ENCODE assay signal across 2 fruit fly cellular contexts in genomic region chr3L:15816143-15816487, dm6.
A peak's percentile ranks its signal among the peaks of the same experiment; 100 is the strongest.
TF ChIP-seq lines count a peak whose summit lies in the region.

Gene fwe (minus strand): TSS chr3L:15816410.

- no peak for TF ChIP-seq CTCF in whole organism, embryonic (GFP tag; optimal IDR thresholded peaks at IDR 0.05; lab: Kevin White, UChicago)

TF ChIP-seq in whole organism, adult, 20 proteins besides CTCF, POLR2A, EP300 and RAD21:
- TF ChIP-seq CG33017 (tag; optimal IDR thresholded peaks at IDR 0.05; lab: Kevin White, UChicago) (no peak), kay (GFP tag; lab: Kevin White, UChicago; ENCODE audit: borderline replicate concordance) (no peak), Clk (GFP tag; optimal IDR thresholded peaks at IDR 0.05; lab: Kevin White, UChicago) (no peak), bab1 (GFP tag; optimal IDR thresholded peaks at IDR 0.05; lab: Kevin White, UChicago) (peak; percentile 46), Crg-1 (GFP tag; optimal IDR thresholded peaks at IDR 0.05; lab: Kevin White, UChicago) (no peak), CG12768 (GFP tag; optimal IDR thresholded peaks at IDR 0.05; lab: Kevin White, UChicago) (no peak), toe (GFP tag; optimal IDR thresholded peaks at IDR 0.05; lab: Kevin White, UChicago) (no peak), CG14711 (tag; optimal IDR thresholded peaks at IDR 0.05; lab: Kevin White, UChicago) (no peak), CG5204 (GFP tag; optimal IDR thresholded peaks at IDR 0.05; lab: Kevin White, UChicago) (no peak), cic (GFP tag; optimal IDR thresholded peaks at IDR 0.05; lab: Kevin White, UChicago) (no peak), CG11617 (GFP tag; optimal IDR thresholded peaks at IDR 0.05; lab: Kevin White, UChicago) (no peak), tj (GFP tag; optimal IDR thresholded peaks at IDR 0.05; lab: Kevin White, UChicago) (peak; percentile 73), CG7101 (tag; optimal IDR thresholded peaks at IDR 0.05; lab: Kevin White, UChicago) (no peak), Mnt (GFP tag; optimal IDR thresholded peaks at IDR 0.05; lab: Kevin White, UChicago) (peak; percentile 9), CG7045 (GFP tag; optimal IDR thresholded peaks at IDR 0.05; lab: Kevin White, UChicago) (no peak), Hr96 (GFP tag; optimal IDR thresholded peaks at IDR 0.05; lab: Kevin White, UChicago) (no peak), ovo (GFP tag; optimal IDR thresholded peaks at IDR 0.05; lab: Kevin White, UChicago) (no peak), pad (GFP tag; optimal IDR thresholded peaks at IDR 0.05; lab: Kevin White, UChicago) (no peak)

TF ChIP-seq in whole organism, embryonic, 481 proteins besides CTCF, POLR2A, EP300 and RAD21 (continues in another document):
- no peak for TF ChIP-seq CG18476 (GFP tag; optimal IDR thresholded peaks at IDR 0.05; lab: Kevin White, UChicago)
- no peak for TF ChIP-seq cato (GFP tag; optimal IDR thresholded peaks at IDR 0.05; lab: Kevin White, UChicago; ENCODE audit: borderline replicate concordance)
- no peak for TF ChIP-seq CG6175 (GFP tag; IDR thresholded peaks at IDR 0.05; lab: Robert Waterston, UW)
- TF ChIP-seq TFAM (GFP tag; optimal IDR thresholded peaks at IDR 0.05; lab: Kevin White, UChicago), result no peak
- TF ChIP-seq CG17568 (GFP tag; optimal IDR thresholded peaks at IDR 0.05; lab: Kevin White, UChicago), result no peak
- no peak for TF ChIP-seq ap (GFP tag; IDR thresholded peaks at IDR 0.05; lab: Robert Waterston, UW)
- TF ChIP-seq prd (optimal IDR thresholded peaks at IDR 0.05; lab: Kevin White, UChicago), result no peak
- TF ChIP-seq prd (GFP tag; IDR thresholded peaks at IDR 0.05; lab: Robert Waterston, UW), result no peak
- TF ChIP-seq amos (GFP tag; IDR thresholded peaks at IDR 0.05; lab: Robert Waterston, UW; ENCODE audit: partially characterized antibody), result peak; percentile 88
- no peak; the same call in none of the 3 replicates for TF ChIP-seq HLH4C (GFP tag; IDR thresholded peaks at IDR 0.05; lab: Robert Waterston, UW; ENCODE audit: partially characterized antibody)
- TF ChIP-seq CG6765 (GFP tag; optimal IDR thresholded peaks at IDR 0.05; lab: Kevin White, UChicago), result no peak
- no peak for TF ChIP-seq ara (GFP tag; IDR thresholded peaks at IDR 0.05; lab: Robert Waterston, UW)
- no peak for TF ChIP-seq H15 (GFP tag; IDR thresholded peaks at IDR 0.05; lab: Robert Waterston, UW)
- TF ChIP-seq Nf-YA (GFP tag; IDR thresholded peaks at IDR 0.05; lab: Robert Waterston, UW), result no peak
- no peak for TF ChIP-seq mam (GFP tag; optimal IDR thresholded peaks at IDR 0.05; lab: Kevin White, UChicago)
- TF ChIP-seq Antp (GFP tag; optimal IDR thresholded peaks at IDR 0.05; lab: Kevin White, UChicago), result no peak
- no peak for TF ChIP-seq rib (GFP tag; IDR thresholded peaks at IDR 0.05; lab: Robert Waterston, UW)
- no peak for TF ChIP-seq CG2712 (tag; optimal IDR thresholded peaks at IDR 0.05; lab: Kevin White, UChicago)
- TF ChIP-seq CG8359 (GFP tag; optimal IDR thresholded peaks at IDR 0.05; lab: Kevin White, UChicago; ENCODE audit: borderline replicate concordance), result no peak
- TF ChIP-seq tna (GFP tag; IDR thresholded peaks at IDR 0.05; lab: Robert Waterston, UW; ENCODE audit: partially characterized antibody), result peak; percentile 61
- no peak for TF ChIP-seq CG9876 (GFP tag; optimal IDR thresholded peaks at IDR 0.05; lab: Kevin White, UChicago)
- no peak for TF ChIP-seq CG5180 (GFP tag; optimal IDR thresholded peaks at IDR 0.05; lab: Kevin White, UChicago)
- peak; percentile 3 for TF ChIP-seq CG1603 (tag; optimal IDR thresholded peaks at IDR 0.05; lab: Kevin White, UChicago)
- TF ChIP-seq hkb (optimal IDR thresholded peaks at IDR 0.05; lab: Kevin White, UChicago), result no peak
- TF ChIP-seq hkb (GFP tag; IDR thresholded peaks at IDR 0.05; lab: Robert Waterston, UW), result no peak
- TF ChIP-seq CG12219 (GFP tag; optimal IDR thresholded peaks at IDR 0.05; lab: Kevin White, UChicago), result no peak
- peak; percentile 40 for TF ChIP-seq CG34224 (GFP tag; IDR thresholded peaks at IDR 0.05; lab: Robert Waterston, UW; ENCODE audit: partially characterized antibody)
- no peak for TF ChIP-seq CG4328 (GFP tag; optimal IDR thresholded peaks at IDR 0.05; lab: Kevin White, UChicago)
- no peak for TF ChIP-seq Dbx (GFP tag; IDR thresholded peaks at IDR 0.05; lab: Robert Waterston, UW)
- TF ChIP-seq CoRest (tag; optimal IDR thresholded peaks at IDR 0.05; lab: Kevin White, UChicago), result no peak
- no peak for TF ChIP-seq CG10654 (GFP tag; optimal IDR thresholded peaks at IDR 0.05; lab: Kevin White, UChicago)
- TF ChIP-seq CG15073 (GFP tag; optimal IDR thresholded peaks at IDR 0.05; lab: Kevin White, UChicago), result no peak
- no peak for TF ChIP-seq CG17328 (GFP tag; IDR thresholded peaks at IDR 0.05; lab: Robert Waterston, UW)
- no peak for TF ChIP-seq Mes4 (GFP tag; optimal IDR thresholded peaks at IDR 0.05; lab: Kevin White, UChicago)
- TF ChIP-seq CG17912 (GFP tag; optimal IDR thresholded peaks at IDR 0.05; lab: Kevin White, UChicago), result no peak
- TF ChIP-seq CG18619 (GFP tag; optimal IDR thresholded peaks at IDR 0.05; lab: Kevin White, UChicago), result no peak
- no peak for TF ChIP-seq CG13424 (tag; optimal IDR thresholded peaks at IDR 0.05; lab: Kevin White, UChicago)
- TF ChIP-seq toy (GFP tag; IDR thresholded peaks at IDR 0.05; lab: Robert Waterston, UW), result no peak
- TF ChIP-seq CG34376 (GFP tag; optimal IDR thresholded peaks at IDR 0.05; lab: Kevin White, UChicago), result no peak
- TF ChIP-seq br (optimal IDR thresholded peaks at IDR 0.05; lab: Kevin White, UChicago), result no peak
- no peak for TF ChIP-seq ind (GFP tag; optimal IDR thresholded peaks at IDR 0.05; lab: Kevin White, UChicago)
- no peak for TF ChIP-seq danr (GFP tag; IDR thresholded peaks at IDR 0.05; lab: Robert Waterston, UW)
- peak; percentile 43; the same call in 1 of the 2 replicates for TF ChIP-seq CG42726 (GFP tag; IDR thresholded peaks at IDR 0.05; lab: Robert Waterston, UW; ENCODE audit: partially characterized antibody)
- peak; percentile 80 for TF ChIP-seq Elba2 (GFP tag; optimal IDR thresholded peaks at IDR 0.05; lab: Kevin White, UChicago)
- peak; percentile 35; the same call in 1 of the 4 replicates for TF ChIP-seq chinmo (GFP tag; IDR thresholded peaks at IDR 0.05; lab: Robert Waterston, UW; ENCODE audit: partially characterized antibody)
- no peak for TF ChIP-seq eve (GFP tag; optimal IDR thresholded peaks at IDR 0.05; lab: Kevin White, UChicago)
- no peak for TF ChIP-seq CG33557 (GFP tag; optimal IDR thresholded peaks at IDR 0.05; lab: Kevin White, UChicago)
- TF ChIP-seq tin (GFP tag; optimal IDR thresholded peaks at IDR 0.05; lab: Kevin White, UChicago), result no peak
- peak; percentile 63 for TF ChIP-seq knrl (GFP tag; IDR thresholded peaks at IDR 0.05; lab: Robert Waterston, UW; ENCODE audit: partially characterized antibody)
- no peak for TF ChIP-seq wek (GFP tag; optimal IDR thresholded peaks at IDR 0.05; lab: Kevin White, UChicago)
- TF ChIP-seq phol (tag; optimal IDR thresholded peaks at IDR 0.05; lab: Kevin White, UChicago), result no peak
- no peak for TF ChIP-seq bigmax (GFP tag; optimal IDR thresholded peaks at IDR 0.05; lab: Kevin White, UChicago)
- TF ChIP-seq gsb (GFP tag; IDR thresholded peaks at IDR 0.05; lab: Robert Waterston, UW), result no peak
- no peak for TF ChIP-seq ERR (GFP tag; optimal IDR thresholded peaks at IDR 0.05; lab: Kevin White, UChicago)
- peak; percentile 46 for TF ChIP-seq cg (GFP tag; optimal IDR thresholded peaks at IDR 0.05; lab: Kevin White, UChicago)
- no peak for TF ChIP-seq CG7745 (tag; optimal IDR thresholded peaks at IDR 0.05; lab: Kevin White, UChicago)
- TF ChIP-seq run (tag; optimal IDR thresholded peaks at IDR 0.05; lab: Kevin White, UChicago), result no peak
- TF ChIP-seq al (GFP tag; IDR thresholded peaks at IDR 0.05; lab: Robert Waterston, UW), result no peak
- TF ChIP-seq CrebB (tag; optimal IDR thresholded peaks at IDR 0.05; lab: Kevin White, UChicago), result no peak
- TF ChIP-seq Hr78 (GFP tag; optimal IDR thresholded peaks at IDR 0.05; lab: Kevin White, UChicago), result no peak
- TF ChIP-seq Mrtf (GFP tag; IDR thresholded peaks at IDR 0.05; lab: Robert Waterston, UW), result no peak
- no peak for TF ChIP-seq scrt (GFP tag; optimal IDR thresholded peaks at IDR 0.05; lab: Kevin White, UChicago)
- no peak for TF ChIP-seq shn (GFP tag; optimal IDR thresholded peaks at IDR 0.05; lab: Kevin White, UChicago)
- TF ChIP-seq sens-2 (GFP tag; IDR thresholded peaks at IDR 0.05; lab: Robert Waterston, UW), result no peak
- TF ChIP-seq Dfd (GFP tag; optimal IDR thresholded peaks at IDR 0.05; lab: Kevin White, UChicago), result no peak
- TF ChIP-seq Bdp1 (GFP tag; optimal IDR thresholded peaks at IDR 0.05; lab: Kevin White, UChicago), result no peak
- no peak for TF ChIP-seq vvl (GFP tag; IDR thresholded peaks at IDR 0.05; lab: Robert Waterston, UW)
- TF ChIP-seq org-1 (GFP tag; optimal IDR thresholded peaks at IDR 0.05; lab: Kevin White, UChicago), result no peak
- TF ChIP-seq Hey (tag; optimal IDR thresholded peaks at IDR 0.05; lab: Kevin White, UChicago), result no peak
- no peak for TF ChIP-seq B-H2 (GFP tag; optimal IDR thresholded peaks at IDR 0.05; lab: Kevin White, UChicago)
- TF ChIP-seq luna (GFP tag; optimal IDR thresholded peaks at IDR 0.05; lab: Kevin White, UChicago), result no peak
- no peak for TF ChIP-seq CG1832 (GFP tag; optimal IDR thresholded peaks at IDR 0.05; lab: Kevin White, UChicago)
- no peak for TF ChIP-seq lab (GFP tag; optimal IDR thresholded peaks at IDR 0.05; lab: Kevin White, UChicago)
- TF ChIP-seq pb (GFP tag; optimal IDR thresholded peaks at IDR 0.05; lab: Kevin White, UChicago), result no peak
- peak; percentile 4 for TF ChIP-seq vnd (GFP tag; IDR thresholded peaks at IDR 0.05; lab: Robert Waterston, UW; ENCODE audit: partially characterized antibody)
- no peak for TF ChIP-seq Ravus (GFP tag; IDR thresholded peaks at IDR 0.05; lab: Robert Waterston, UW)
- TF ChIP-seq CG5953 (GFP tag; IDR thresholded peaks at IDR 0.05; lab: Robert Waterston, UW), result no peak
- TF ChIP-seq CG13894 (tag; optimal IDR thresholded peaks at IDR 0.05; lab: Kevin White, UChicago), result no peak
- no peak for TF ChIP-seq ftz-f1 (GFP tag; optimal IDR thresholded peaks at IDR 0.05; lab: Kevin White, UChicago)
- TF ChIP-seq bsh (GFP tag; optimal IDR thresholded peaks at IDR 0.05; lab: Kevin White, UChicago), result no peak
